Worm (Caenorhabditis elegans) whole organism, young adult: ENCODE results near the gene ZK177.1.

Source experiments
- C06A6.2 ChIP-seq: fragments of 200-800 bp; sonication (Bioruptor generic); conservative IDR thresholded peaks from 2 replicates; pipeline ENCODE4 v1.3.6; 2022; ENCODE audit warnings: missing genetic modification characterization, missing compliant biosample characterization
- K12H6.12 ChIP-seq: fragments of 200-800 bp; sonication (Bioruptor generic); optimal IDR thresholded peaks from 2 replicates; lab custom pipeline; 2018; ENCODE audit warnings: mild to moderate bottlenecking, missing genetic modification characterization, missing compliant biosample characterization
- Y53F4B.3 ChIP-seq: fragments of 200-800 bp; sonication (Bioruptor generic); IDR thresholded peaks from 2 replicates; pipeline ENCODE4 v1.3.6; 2022; ENCODE audit warnings: missing genetic modification reagents, missing genetic modification characterization, missing compliant biosample characterization
- ama-1 ChIP-seq, 3 experiments: fragments of 150-350 bp in 1 of 3; sonication (generic microtip) in 2 of 3; optimal IDR thresholded peaks; 2 replicates each; lab custom pipeline; 2014 to 2018; ENCODE audit warnings: missing biosample characterization in 2 of 3, missing genetic modification characterization in 2 of 3, missing genetic modification reagents in 2 of 3
- attf-5 ChIP-seq: fragments of 200-800 bp; sonication (Bioruptor generic); optimal IDR thresholded peaks from 2 replicates; lab custom pipeline; 2018; ENCODE audit warnings: mild to moderate bottlenecking, missing genetic modification characterization, missing compliant biosample characterization
- cebp-2 ChIP-seq: fragments of 200-800 bp; sonication (Bioruptor generic); IDR thresholded peaks from 2 replicates; pipeline ENCODE4 v1.3.6; 2022; ENCODE audit warnings: missing genetic modification characterization, missing compliant biosample characterization
- ets-4 ChIP-seq: fragments of 200-800 bp; sonication (Bioruptor generic); optimal IDR thresholded peaks from 2 replicates; lab custom pipeline; 2018; ENCODE audit warnings: mild to moderate bottlenecking, missing genetic modification characterization, missing compliant biosample characterization
- let-607 ChIP-seq, 2 experiments: fragments of 200-800 bp in 1 of 2; sonication (Bioruptor generic) in 1 of 2; sonication (generic microtip) in 1 of 2; optimal IDR thresholded peaks; 2 replicates each; lab custom pipeline; 2016 to 2018; ENCODE audit warnings: mild to moderate bottlenecking in 2 of 2, missing compliant biosample characterization in 2 of 2, missing genetic modification characterization in 2 of 2, moderate library complexity in 2 of 2, missing genotype in 1 of 2
- madf-8 ChIP-seq: fragments of 200-800 bp; sonication (Bioruptor generic); conservative IDR thresholded peaks from 2 replicates; pipeline ENCODE4 v1.3.6; 2022; ENCODE audit warnings: missing genetic modification reagents, missing genetic modification characterization, missing compliant biosample characterization
- snpc-4 ChIP-seq, 5 experiments: fragments of 150-350 bp in 1 of 5; sonication (generic microtip) in 4 of 5; optimal IDR thresholded peaks; 2 replicates each; lab custom pipeline; 2014 to 2018; ENCODE audit warnings: missing genetic modification characterization in 5 of 5, missing biosample characterization in 3 of 5, antibody characterized with exemption in 2 of 5, mild to moderate bottlenecking in 2 of 5, missing compliant biosample characterization in 2 of 5, missing genotype in 2 of 5, moderate library complexity in 2 of 5, missing genetic modification reagents in 1 of 5

DNA sequence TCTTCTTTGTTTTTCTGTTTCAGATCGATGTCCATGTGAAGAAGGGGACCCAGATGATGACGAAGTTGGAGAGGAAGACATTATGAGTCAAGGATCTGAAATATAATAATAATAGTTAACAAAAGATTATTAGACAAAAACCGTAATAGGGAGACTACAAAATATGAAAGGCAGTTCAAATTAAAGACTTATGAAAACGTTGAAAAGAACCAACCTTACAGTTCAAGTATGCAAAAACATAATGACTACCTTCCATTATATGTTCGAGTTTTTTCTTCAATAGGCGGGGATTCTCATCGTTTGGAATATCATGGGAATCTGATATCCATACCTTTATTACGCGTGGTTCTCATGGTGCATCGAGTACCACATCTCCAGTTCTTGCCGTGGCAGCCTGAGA lies 5.7 kb downstream of the ZK177.1 start, which contains the start of gene hlh-26:
- no peak for TF ChIP-seq ets-4 (GFP tag; lab: Kevin White, UChicago)
- no peak for TF ChIP-seq cebp-2 (GFP tag; lab: Robert Waterston, UW)
- TF ChIP-seq attf-5 = no peak
- no peak for TF ChIP-seq Y53F4B.3 (GFP tag; lab: Robert Waterston, UW)
- TF ChIP-seq ama-1 (optimal IDR thresholded peaks at IDR 0.05; lab: Kevin White, UChicago) = no peak
- no peak for TF ChIP-seq ama-1 (GFP tag; optimal IDR thresholded peaks at IDR 0.05; lab: Kevin White, UChicago)
- no peak for TF ChIP-seq madf-8
- no peak for TF ChIP-seq C06A6.2
- TF ChIP-seq K12H6.12 (tag; lab: Kevin White, UChicago) = no peak
- TF ChIP-seq let-607 (tag; optimal IDR thresholded peaks at IDR 0.05; lab: Kevin White, UChicago) = no peak
- no peak for TF ChIP-seq snpc-4 (GFP tag; optimal IDR thresholded peaks at IDR 0.05; lab: Kevin White, UChicago)
- no peak for TF ChIP-seq snpc-4 (tag; optimal IDR thresholded peaks at IDR 0.05; lab: Kevin White, UChicago)
